Worm (Caenorhabditis elegans): Measurements from ENCODE around the gene nhr-229.

The nhr-229 gene

DNA sequence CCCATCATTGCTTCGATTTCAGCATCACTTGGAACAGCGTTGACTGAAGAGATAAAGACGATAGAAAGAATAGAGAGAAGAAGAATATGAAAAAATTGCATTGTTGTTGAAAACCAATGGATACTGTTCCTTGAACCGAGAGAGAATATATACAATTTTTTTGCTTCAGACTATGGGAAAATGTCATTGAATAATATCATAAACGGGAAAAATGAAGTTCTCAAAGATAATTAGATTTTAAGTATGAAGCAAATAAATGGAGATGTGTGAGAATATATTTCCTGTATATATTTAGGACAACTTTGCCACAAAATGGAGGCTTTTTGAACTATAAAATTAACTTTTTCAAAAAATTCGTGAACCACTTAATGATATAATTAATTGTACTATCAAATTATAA, 27.6 kb upstream of the nhr-229 start, which contains the start of gene Y116A8C.44:
Y116A8C.44 (minus strand) TSS at position 101 of the 400 bp plus-strand sequence.
- TF ChIP-seq ceh-2 (tag; optimal IDR thresholded peaks at IDR 0.05) (no peak), ceh-9 (tag; optimal IDR thresholded peaks at IDR 0.05) (no peak), ceh-14 (tag; optimal IDR thresholded peaks at IDR 0.05) (no peak), Y22D7AL.16 (tag; optimal IDR thresholded peaks at IDR 0.05) (no peak), sox-4 (tag; optimal IDR thresholded peaks at IDR 0.05) (no peak), hlh-30 (tag; optimal IDR thresholded peaks at IDR 0.05; ENCODE audit: insufficient read depth) (no peak), ceh-6 (GFP tag; optimal IDR thresholded peaks at IDR 0.05) (no peak)

DNA sequence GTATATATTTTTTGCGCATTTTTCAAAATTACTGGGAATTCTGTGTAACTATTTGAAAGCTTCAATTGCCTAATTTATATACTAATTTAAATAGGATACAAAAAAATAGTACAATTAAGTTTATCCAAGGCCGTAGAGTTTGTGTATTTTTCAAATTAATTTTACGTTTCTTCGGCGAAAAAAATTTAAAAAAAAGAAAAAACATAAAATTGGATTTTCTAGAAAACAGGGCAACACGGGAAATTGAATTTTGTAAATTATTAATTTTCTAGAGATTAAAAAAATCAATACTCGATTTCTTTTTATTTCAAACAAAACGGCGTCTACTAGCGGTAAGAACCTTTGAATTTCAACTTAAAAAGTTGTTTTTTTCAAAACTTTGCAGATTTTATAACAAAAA, 22.9 kb upstream of the nhr-229 start, which contains the start of gene Y116A8C.23:
Y116A8C.23 (plus strand) TSS at position 301 of the 400 bp plus-strand sequence.
- TF ChIP-seq dve-1 (tag; optimal IDR thresholded peaks at IDR 0.05) (no peak), ztf-16 (tag; optimal IDR thresholded peaks at IDR 0.05) (no peak), pqm-1 (tag; optimal IDR thresholded peaks at IDR 0.05) (no peak), ceh-9 (tag; optimal IDR thresholded peaks at IDR 0.05) (no peak), C08G9.2 (tag; optimal IDR thresholded peaks at IDR 0.05) (no peak), tbx-7 (tag; optimal IDR thresholded peaks at IDR 0.05) (no peak), mec-3 (tag; optimal IDR thresholded peaks at IDR 0.05; ENCODE audit: borderline replicate concordance) (no peak), odd-2 (tag; optimal IDR thresholded peaks at IDR 0.05) (no peak), nhr-11 (tag; optimal IDR thresholded peaks at IDR 0.05) (no peak)

DNA sequence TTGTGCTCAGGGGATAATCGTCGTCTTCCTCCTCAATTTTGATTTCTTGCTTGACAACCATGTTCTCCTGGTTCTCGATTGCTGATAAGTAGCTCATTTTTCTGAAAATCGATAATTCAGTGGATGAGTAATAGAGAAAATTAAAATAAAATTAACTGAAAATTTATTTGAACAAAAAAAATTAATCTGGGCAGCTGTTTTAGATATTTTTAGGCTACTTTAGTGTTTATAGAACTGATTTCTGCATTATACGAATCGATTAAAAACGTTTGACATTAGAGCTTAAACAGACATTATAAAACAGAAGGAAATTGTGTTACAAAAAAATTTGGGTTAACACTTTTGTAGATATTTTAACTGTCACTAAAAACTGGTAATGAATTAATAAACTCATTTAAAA, 17.9 kb upstream of the nhr-229 start, which contains the start of gene athp-3:
athp-3 (minus strand) TSS at position 101 of the 400 bp plus-strand sequence.
- TF ChIP-seq ceh-14 (tag; optimal IDR thresholded peaks at IDR 0.05) (no peak), ceh-24 (tag; optimal IDR thresholded peaks at IDR 0.05) (no peak), sox-2 (GFP tag; IDR thresholded peaks at IDR 0.05) (no peak), tbx-7 (tag; optimal IDR thresholded peaks at IDR 0.05) (no peak), lim-6 (tag; optimal IDR thresholded peaks at IDR 0.05) (no peak), unc-86 (tag; optimal IDR thresholded peaks at IDR 0.05) (no peak), ceh-6 (GFP tag; optimal IDR thresholded peaks at IDR 0.05) (no peak), fkh-6 (tag; optimal IDR thresholded peaks at IDR 0.05) (no peak), ceh-45 (GFP tag; IDR thresholded peaks at IDR 0.05) (no peak), syd-9 (tag; optimal IDR thresholded peaks at IDR 0.05) (no peak), ama-1 (optimal IDR thresholded peaks at IDR 0.05) (no peak), nfya-1 (tag; optimal IDR thresholded peaks at IDR 0.05) (no peak), C38D4.7 (GFP tag; optimal IDR thresholded peaks at IDR 0.05) (no peak), ttx-3 (tag; optimal IDR thresholded peaks at IDR 0.05) (no peak), nhr-11 (tag; optimal IDR thresholded peaks at IDR 0.05) (no peak), ceh-48 (tag; optimal IDR thresholded peaks at IDR 0.05) (no peak), zip-5 (tag; optimal IDR thresholded peaks at IDR 0.05) (no peak), hlh-30 (tag; optimal IDR thresholded peaks at IDR 0.05; ENCODE audit: insufficient read depth) (no peak), sox-4 (tag; optimal IDR thresholded peaks at IDR 0.05) (no peak)

DNA sequence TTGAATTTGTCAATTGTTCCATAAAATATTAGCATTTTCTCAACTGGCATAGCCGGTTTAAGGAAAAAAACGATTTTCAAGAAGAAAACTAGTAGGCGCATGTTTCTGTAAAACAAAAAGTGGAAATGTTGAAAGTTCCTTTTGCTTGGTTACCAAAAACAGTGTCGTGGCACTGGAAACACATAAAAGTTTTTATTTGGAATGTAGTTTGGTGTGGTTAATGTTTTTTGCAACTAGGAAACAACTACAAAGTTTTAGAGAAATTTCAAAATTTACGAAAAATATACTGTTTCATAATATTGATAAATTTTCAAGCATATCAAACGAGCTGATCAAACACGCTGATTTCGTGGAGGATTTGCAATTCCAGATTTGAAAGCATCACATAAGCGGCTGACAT, 15.3 kb upstream of the nhr-229 start, which contains the start of gene clec-195:
clec-195 (minus strand) TSS at position 101 of the 400 bp plus-strand sequence.
- TF ChIP-seq unc-55 (GFP tag; optimal IDR thresholded peaks at IDR 0.05) (no peak), hlh-15 (tag; optimal IDR thresholded peaks at IDR 0.05) (no peak), ceh-9 (tag; optimal IDR thresholded peaks at IDR 0.05) (no peak), unc-3 (GFP tag; conservative IDR thresholded peaks at IDR 0.05) (no peak), unc-3 (tag; optimal IDR thresholded peaks at IDR 0.05) (no peak), ceh-48 (tag; optimal IDR thresholded peaks at IDR 0.05) (no peak), nhr-232 (tag; optimal IDR thresholded peaks at IDR 0.05) (no peak), ref-2 (tag; optimal IDR thresholded peaks at IDR 0.05) (no peak), F13H6.1 (tag; optimal IDR thresholded peaks at IDR 0.05) (no peak)

DNA sequence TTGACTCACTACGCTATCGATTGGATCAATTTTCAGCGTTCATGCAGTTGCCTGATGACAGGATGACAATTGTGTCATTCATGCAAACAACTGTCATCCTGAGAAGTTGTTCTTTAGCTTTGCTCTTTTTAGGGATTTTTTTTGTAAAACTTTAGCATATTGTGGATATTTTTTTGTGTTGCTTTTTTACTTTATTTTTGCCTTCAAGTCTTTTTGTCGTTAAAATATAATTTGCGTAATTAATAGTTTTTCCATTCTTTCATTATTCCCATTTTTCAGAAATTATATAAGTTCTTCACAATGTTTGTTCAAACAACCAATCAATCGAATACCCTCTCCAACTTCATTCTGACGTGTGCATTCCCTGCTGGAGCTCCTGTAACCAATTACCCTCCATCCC, 10.2 kb upstream of the nhr-229 start, which contains the start of gene Y116A8C.20:
Y116A8C.20 (plus strand) TSS at position 301 of the 400 bp plus-strand sequence.
- no peak for TF ChIP-seq ceh-22 (tag; optimal IDR thresholded peaks at IDR 0.05)
- no peak for TF ChIP-seq pag-3 (tag; optimal IDR thresholded peaks at IDR 0.05; ENCODE audit: borderline replicate concordance)
- TF ChIP-seq odd-2 (tag; optimal IDR thresholded peaks at IDR 0.05), result no peak
- TF ChIP-seq unc-86 (tag; optimal IDR thresholded peaks at IDR 0.05), result no peak
- TF ChIP-seq dve-1 (tag; optimal IDR thresholded peaks at IDR 0.05), result no peak
- TF ChIP-seq Y22D7AL.16 (tag; optimal IDR thresholded peaks at IDR 0.05), result no peak
- TF ChIP-seq sdc-2 (tag; optimal IDR thresholded peaks at IDR 0.05), result no peak
- TF ChIP-seq K02D7.2 (tag; optimal IDR thresholded peaks at IDR 0.05), result no peak
- no peak for TF ChIP-seq ets-4 (tag; optimal IDR thresholded peaks at IDR 0.05)
- no peak for TF ChIP-seq syd-9 (tag; optimal IDR thresholded peaks at IDR 0.05)
- TF ChIP-seq ref-2 (tag; optimal IDR thresholded peaks at IDR 0.05), result no peak

Data from whole organism, late embryonic.